Worm (Caenorhabditis elegans): ENCODE data around the gene zig-13.

- no peak for TF ChIP-seq ztf-1 (GFP tag; conservative IDR thresholded peaks at IDR 0.05)
- TF ChIP-seq egl-27 (tag; optimal IDR thresholded peaks at IDR 0.05) = no peak
- TF ChIP-seq elt-1 (tag; optimal IDR thresholded peaks at IDR 0.05) = no peak
- TF ChIP-seq snpc-4 (tag; optimal IDR thresholded peaks at IDR 0.05) = no peak
- TF ChIP-seq elt-3 (tag; optimal IDR thresholded peaks at IDR 0.05) = no peak
- TF ChIP-seq dmd-4 (tag; optimal IDR thresholded peaks at IDR 0.05) = no peak
- no peak for TF ChIP-seq ceh-82 (tag; optimal IDR thresholded peaks at IDR 0.05)
Measured at ce11 chrIII:140904-141303, 15.6 kb downstream of the zig-13 start, which contains the start of gene fbxb-81.
